Worm (Caenorhabditis elegans) whole organism, midembryonic: ENCODE measurements around the gene max-1.

Experiments
- cog-1 ChIP-seq: sonication (generic microtip); optimal IDR thresholded peaks from 2 replicates; lab custom pipeline; 2016; ENCODE audit warnings: missing genetic modification characterization, missing compliant biosample characterization
- flt-1 ChIP-seq: fragments of 200-800 bp; sonication (Bioruptor generic); IDR thresholded peaks from 2 replicates; pipeline ENCODE4 v1.3.6; 2022; ENCODE audit warnings: missing genetic modification characterization, missing compliant biosample characterization
- klf-2 ChIP-seq: fragments of 200-800 bp; sonication (Bioruptor generic); conservative IDR thresholded peaks from 2 replicates; pipeline ENCODE4 v1.3.6; 2022; ENCODE audit warnings: missing genetic modification reagents, missing genetic modification characterization, missing compliant biosample characterization
- ref-1 ChIP-seq: fragments of 200-800 bp; sonication (Bioruptor generic); conservative IDR thresholded peaks from 2 replicates; pipeline ENCODE4 v1.3.6; 2022; ENCODE audit warnings: missing genetic modification reagents, missing genetic modification characterization, missing compliant biosample characterization

DNA sequence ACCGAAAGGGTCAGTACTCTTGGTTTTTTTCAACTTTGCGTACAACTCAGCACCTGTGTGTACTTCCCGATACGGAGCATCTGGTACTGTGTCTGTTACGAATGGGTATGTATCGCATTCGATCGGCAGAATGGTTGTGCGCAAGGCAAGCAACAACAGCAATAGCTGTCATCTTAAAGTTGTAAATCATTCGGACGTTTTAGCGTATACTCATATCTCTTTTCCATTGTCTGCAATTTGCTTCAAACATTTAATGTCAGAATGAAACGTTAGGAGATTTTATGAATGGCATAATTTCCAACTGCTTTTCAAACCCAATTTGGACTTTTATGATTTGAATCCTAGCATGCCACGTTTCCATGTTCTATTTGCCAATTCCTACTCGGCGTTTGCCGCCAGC, 37.1 kb upstream of the max-1 start:
- TF ChIP-seq ref-1: no peak
- no peak for TF ChIP-seq cog-1
- TF ChIP-seq klf-2 (GFP tag; lab: Robert Waterston, UW): no peak
- no peak for TF ChIP-seq flt-1 (GFP tag; lab: Robert Waterston, UW)
